Fruit fly (Drosophila melanogaster) whole organism, embryonic: ENCODE data around the gene CG15725.

Source experiments
- Ada2b ChIP-seq: fragments of 200-800 bp; sonication (Bioruptor generic); IDR thresholded peaks from 2 replicates; pipeline ENCODE4 v1.3.6; 2022; ENCODE audit warnings: missing biosample characterization, missing genetic modification characterization
- Atf3 ChIP-seq: fragments of 200-800 bp; sonication (Bioruptor generic); optimal IDR thresholded peaks from 3 replicates; lab custom pipeline; 2016; ENCODE audit warnings: missing biosample characterization, missing genetic modification characterization
- C15 ChIP-seq: fragments of 200-800 bp; sonication (Bioruptor generic); IDR thresholded peaks from 3 replicates; pipeline ENCODE4 v1.3.6; 2022; ENCODE audit warnings: missing biosample characterization, missing genetic modification characterization
- CG10267 ChIP-seq: fragments of 200-800 bp; sonication (Bioruptor generic); optimal IDR thresholded peaks from 2 replicates; lab custom pipeline; 2018; ENCODE audit warnings: missing biosample characterization, mild to moderate bottlenecking, missing genetic modification characterization, moderate library complexity
- CG10462 ChIP-seq: fragments of 200-800 bp; sonication (Bioruptor generic); optimal IDR thresholded peaks from 2 replicates; lab custom pipeline; 2016; ENCODE audit warnings: missing biosample characterization, missing genetic modification characterization
- CG11093 ChIP-seq: fragments of 200-800 bp; sonication (Bioruptor generic); IDR thresholded peaks from 3 replicates; pipeline ENCODE4 v1.3.6; 2022; ENCODE audit warnings: missing biosample characterization, missing genetic modification characterization
- CG11560 ChIP-seq: fragments of 200-800 bp; sonication (Bioruptor generic); IDR thresholded peaks from 3 replicates; pipeline ENCODE4 v1.3.6; 2022; ENCODE audit warnings: missing biosample characterization, missing genetic modification characterization
- CG11723 ChIP-seq: fragments of 200-800 bp; sonication (Bioruptor generic); optimal IDR thresholded peaks from 2 replicates; lab custom pipeline; 2017; ENCODE audit warnings: missing biosample characterization, mild to moderate bottlenecking, missing genetic modification characterization
- CG14860 ChIP-seq: fragments of 200-800 bp; sonication (Bioruptor generic); IDR thresholded peaks from 3 replicates; pipeline ENCODE4 v1.3.6; 2022; ENCODE audit warnings: missing biosample characterization, missing genetic modification characterization; ENCODE audit not compliant: partially characterized antibody
- CG15073 ChIP-seq: fragments of 200-800 bp; sonication (Bioruptor generic); optimal IDR thresholded peaks from 2 replicates; lab custom pipeline; 2016; ENCODE audit warnings: missing biosample characterization, missing genetic modification characterization
- CG15269 ChIP-seq: fragments of 200-800 bp; sonication (Bioruptor generic); optimal IDR thresholded peaks from 2 replicates; lab custom pipeline; 2018; ENCODE audit warnings: missing biosample characterization, mild to moderate bottlenecking, missing genetic modification characterization, moderate library complexity
- CG16863 ChIP-seq: fragments of 200-800 bp; sonication (Bioruptor generic); optimal IDR thresholded peaks from 3 replicates; lab custom pipeline; 2016; ENCODE audit warnings: missing biosample characterization, missing genetic modification characterization
- CG18011 ChIP-seq: fragments of 200-800 bp; sonication (Bioruptor generic); optimal IDR thresholded peaks from 2 replicates; lab custom pipeline; 2017; ENCODE audit warnings: missing biosample characterization, missing genetic modification characterization, mild to moderate bottlenecking, moderate library complexity, missing genotype
- CG32767 ChIP-seq: fragments of 200-800 bp; sonication (Bioruptor generic); IDR thresholded peaks from 2 replicates; pipeline ENCODE4 v1.3.6; 2022; ENCODE audit warnings: missing biosample characterization, missing genetic modification characterization
- CG32772 ChIP-seq: fragments of 200-800 bp; sonication (Bioruptor generic); IDR thresholded peaks from 2 replicates; pipeline ENCODE4 v1.3.6; 2022; ENCODE audit warnings: missing biosample characterization, missing genetic modification characterization
- CG3838 ChIP-seq: fragments of 200-800 bp; sonication (Bioruptor generic); optimal IDR thresholded peaks from 3 replicates; lab custom pipeline; 2016; ENCODE audit warnings: missing biosample characterization, missing genetic modification characterization
- CG4282 ChIP-seq: fragments of 200-800 bp; sonication (Bioruptor generic); optimal IDR thresholded peaks from 2 replicates; lab custom pipeline; 2016; ENCODE audit warnings: missing biosample characterization, missing genetic modification characterization
- CG4854 ChIP-seq: fragments of 200-800 bp; sonication (Bioruptor generic); optimal IDR thresholded peaks from 2 replicates; lab custom pipeline; 2016; ENCODE audit warnings: missing biosample characterization, missing genetic modification characterization, inconsistent platforms
- CG5953 ChIP-seq: fragments of 200-800 bp; sonication (Bioruptor generic); IDR thresholded peaks from 2 replicates; pipeline ENCODE4 v1.3.6; 2022; ENCODE audit warnings: missing biosample characterization, missing genetic modification characterization
- CG6813 ChIP-seq: fragments of 200-800 bp; sonication (Bioruptor generic); optimal IDR thresholded peaks from 2 replicates; lab custom pipeline; 2017; ENCODE audit warnings: missing biosample characterization, missing genetic modification characterization, mild to moderate bottlenecking, moderate library complexity, missing genetic modification reagents
- CG7745 ChIP-seq: fragments of 200-800 bp; sonication (Bioruptor generic); optimal IDR thresholded peaks from 2 replicates; lab custom pipeline; 2018; ENCODE audit warnings: missing biosample characterization, mild to moderate bottlenecking, missing genetic modification characterization, moderate library complexity
- CG7963 ChIP-seq: fragments of 200-800 bp; sonication (Bioruptor generic); IDR thresholded peaks from 3 replicates; pipeline ENCODE4 v1.3.6; 2022; ENCODE audit warnings: missing biosample characterization, missing genetic modification characterization; ENCODE audit not compliant: partially characterized antibody
- CG8765 ChIP-seq: fragments of 200-800 bp; sonication (Bioruptor generic); IDR thresholded peaks from 2 replicates; pipeline ENCODE4 v1.3.6; 2022; ENCODE audit warnings: missing biosample characterization, missing genetic modification characterization
- CG8924 ChIP-seq: fragments of 200-800 bp; optimal IDR thresholded peaks from 3 replicates; lab custom pipeline; 2019; ENCODE audit warnings: missing biosample characterization, mild to moderate bottlenecking, missing genetic modification characterization, moderate library complexity
- Ets97D ChIP-seq: fragments of 200-800 bp; sonication (Bioruptor generic); optimal IDR thresholded peaks from 3 replicates; lab custom pipeline; 2016; ENCODE audit warnings: missing biosample characterization, missing genetic modification characterization
- H15 ChIP-seq: fragments of 200-800 bp; sonication (Bioruptor generic); IDR thresholded peaks from 3 replicates; pipeline ENCODE4 v1.3.6; 2022; ENCODE audit warnings: missing biosample characterization, missing genetic modification characterization
- H2.0 ChIP-seq: fragments of 200-800 bp; sonication (Bioruptor generic); IDR thresholded peaks from 2 replicates; pipeline ENCODE4 v1.3.6; 2022; ENCODE audit warnings: missing biosample characterization, missing genetic modification characterization
- Hey ChIP-seq: fragments of 200-800 bp; sonication (Bioruptor generic); optimal IDR thresholded peaks from 3 replicates; lab custom pipeline; 2018; ENCODE audit warnings: missing biosample characterization, mild to moderate bottlenecking, missing genetic modification characterization
- HmgZ ChIP-seq: fragments of 200-800 bp; sonication (Bioruptor generic); optimal IDR thresholded peaks from 2 replicates; lab custom pipeline; 2018; ENCODE audit warnings: missing biosample characterization, mild to moderate bottlenecking, missing genetic modification characterization
- Myb ChIP-seq: fragments of 200-800 bp; sonication (Bioruptor generic); optimal IDR thresholded peaks from 2 replicates; lab custom pipeline; 2016; ENCODE audit warnings: missing biosample characterization, missing genetic modification characterization
- NfI ChIP-seq: fragments of 200-800 bp; sonication (Bioruptor generic); optimal IDR thresholded peaks from 3 replicates; lab custom pipeline; 2018; ENCODE audit warnings: missing biosample characterization, mild to moderate bottlenecking, missing genetic modification characterization, moderate library complexity
- Poxn ChIP-seq: fragments of 200-800 bp; sonication (Bioruptor generic); IDR thresholded peaks from 2 replicates; pipeline ENCODE4 v1.3.6; 2022; ENCODE audit warnings: missing biosample characterization, missing genetic modification characterization
- Rx ChIP-seq: fragments of 200-800 bp; sonication (Bioruptor generic); IDR thresholded peaks from 2 replicates; pipeline ENCODE4 v1.3.6; 2022; ENCODE audit warnings: missing biosample characterization, missing genetic modification characterization
- Sry-δ ChIP-seq: fragments of 200-800 bp; sonication (Bioruptor generic); optimal IDR thresholded peaks from 2 replicates; lab custom pipeline; 2016; ENCODE audit warnings: missing biosample characterization, missing genetic modification characterization
- al ChIP-seq: fragments of 200-800 bp; sonication (Bioruptor generic); IDR thresholded peaks from 2 replicates; pipeline ENCODE4 v1.3.6; 2022; ENCODE audit warnings: missing biosample characterization, missing genetic modification characterization
- az2 ChIP-seq: fragments of 200-800 bp; sonication (Bioruptor generic); optimal IDR thresholded peaks from 3 replicates; lab custom pipeline; 2016; ENCODE audit warnings: missing biosample characterization, missing genetic modification characterization
- dan ChIP-seq: fragments of 200-800 bp; sonication (Bioruptor generic); IDR thresholded peaks from 2 replicates; pipeline ENCODE4 v1.3.6; 2022; ENCODE audit warnings: missing biosample characterization, missing genetic modification characterization
- disco-r ChIP-seq: fragments of 200-800 bp; sonication (Bioruptor generic); optimal IDR thresholded peaks from 2 replicates; lab custom pipeline; 2016; ENCODE audit warnings: missing biosample characterization, missing genetic modification characterization
- gcm2 ChIP-seq: fragments of 200-800 bp; sonication (Bioruptor generic); optimal IDR thresholded peaks from 2 replicates; lab custom pipeline; 2016; ENCODE audit warnings: missing biosample characterization, missing genetic modification characterization
- lola ChIP-seq, 3 experiments: fragments of >200 bp in 2 of 3; fragments of 200-800 bp in 1 of 3; sonication (Bioruptor generic) in 1 of 3; optimal IDR thresholded peaks; 2 replicates each; lab custom pipeline; 2017 to 2019; ENCODE audit warnings: missing biosample characterization in 3 of 3, missing genetic modification characterization in 3 of 3, mild to moderate bottlenecking in 1 of 3, moderate library complexity in 1 of 3
- otp ChIP-seq: fragments of 200-800 bp; sonication (Bioruptor generic); IDR thresholded peaks from 3 replicates; pipeline ENCODE4, ENCODE4 v1.3.6; 2022; ENCODE audit warnings: missing biosample characterization, missing genetic modification characterization
- pfk ChIP-seq: fragments of 200-800 bp; sonication (Bioruptor generic); optimal IDR thresholded peaks from 2 replicates; lab custom pipeline; 2018; ENCODE audit warnings: missing biosample characterization, mild to moderate bottlenecking, missing genetic modification characterization, moderate library complexity
- psq ChIP-seq: fragments of 200-800 bp; sonication (Bioruptor generic); optimal IDR thresholded peaks from 2 replicates; lab custom pipeline; 2017; ENCODE audit warnings: missing biosample characterization, missing genetic modification characterization
- salm ChIP-seq: fragments of 200-800 bp; sonication (Bioruptor generic); optimal IDR thresholded peaks from 2 replicates; lab custom pipeline; 2018; ENCODE audit warnings: missing biosample characterization, mild to moderate bottlenecking, missing genetic modification characterization
- scrt ChIP-seq: fragments of 200-800 bp; sonication (Bioruptor generic); optimal IDR thresholded peaks from 2 replicates; lab custom pipeline; 2018; ENCODE audit warnings: missing biosample characterization, mild to moderate bottlenecking, missing genetic modification characterization, moderate library complexity
- sd ChIP-seq: fragments of 200-800 bp; sonication (Bioruptor generic); optimal IDR thresholded peaks from 3 replicates; lab custom pipeline; 2018; ENCODE audit warnings: missing biosample characterization, mild to moderate bottlenecking, missing genetic modification characterization, moderate library complexity
- sima ChIP-seq: fragments of 200-800 bp; sonication (Bioruptor generic); optimal IDR thresholded peaks from 2 replicates; lab custom pipeline; 2016; ENCODE audit warnings: missing biosample characterization, missing genetic modification characterization
- slou ChIP-seq: fragments of 200-800 bp; sonication (Bioruptor generic); optimal IDR thresholded peaks from 3 replicates; lab custom pipeline; 2016; ENCODE audit warnings: missing biosample characterization, missing genetic modification characterization
- sr ChIP-seq: fragments of 200-800 bp; sonication (Bioruptor generic); IDR thresholded peaks from 3 replicates; pipeline ENCODE4 v1.3.6; 2022; ENCODE audit warnings: missing biosample characterization, missing genetic modification characterization
- toy ChIP-seq: fragments of 200-800 bp; sonication (Bioruptor generic); IDR thresholded peaks from 2 replicates; pipeline ENCODE4 v1.3.6; 2022; ENCODE audit warnings: missing biosample characterization, missing genetic modification characterization
- wek ChIP-seq: fragments of 200-800 bp; sonication (Bioruptor generic); optimal IDR thresholded peaks from 3 replicates; lab custom pipeline; 2018; ENCODE audit warnings: missing biosample characterization, mild to moderate bottlenecking, missing genetic modification characterization, moderate library complexity

Gene CG15725

dm6 chrX:12752196-12752595 lies 46.5 kb downstream of the CG15725 start (continued):
- peak; percentile 99 for TF ChIP-seq Rx
- peak; percentile 98 for TF ChIP-seq CG4282
- TF ChIP-seq CG7963 (GFP tag; lab: Robert Waterston, UW): no peak
- TF ChIP-seq Myb (GFP tag; lab: Kevin White, UChicago): peak; percentile 96
- peak; percentile 99 for TF ChIP-seq H2.0 (GFP tag; lab: Robert Waterston, UW)
- peak; percentile 95 for TF ChIP-seq Ets97D
- TF ChIP-seq H15 (GFP tag; lab: Robert Waterston, UW): peak; percentile 99
- TF ChIP-seq CG3838 (GFP tag; lab: Kevin White, UChicago): peak; percentile 98
- peak; percentile 99 for TF ChIP-seq al
- peak; percentile 99 for TF ChIP-seq Atf3 (GFP tag; lab: Kevin White, UChicago)
- TF ChIP-seq CG8924 (tag; lab: Kevin White, UChicago): peak; percentile 99
- TF ChIP-seq CG18011 (GFP tag; lab: Kevin White, UChicago): peak; percentile 91
- TF ChIP-seq salm (tag; lab: Kevin White, UChicago): peak; percentile 97
- TF ChIP-seq sd (tag; lab: Kevin White, UChicago): peak; percentile 91
- peak; percentile 99 for TF ChIP-seq gcm2 (GFP tag; lab: Kevin White, UChicago)
- TF ChIP-seq sima (GFP tag; lab: Kevin White, UChicago): peak; percentile 70
- TF ChIP-seq CG10267 (tag; lab: Kevin White, UChicago): peak; percentile 97
- TF ChIP-seq slou (GFP tag; lab: Kevin White, UChicago): peak; percentile 99
- peak in 1 of 3 experiments; percentile 98 for TF ChIP-seq lola (GFP tag; optimal IDR thresholded peaks at IDR 0.05; lab: Kevin White, UChicago)
- TF ChIP-seq CG11723 (GFP tag; lab: Kevin White, UChicago): peak; percentile 99
- TF ChIP-seq az2 (GFP tag; lab: Kevin White, UChicago): peak; percentile 99
- TF ChIP-seq toy (GFP tag; lab: Robert Waterston, UW): peak; percentile 98
- TF ChIP-seq Sry-δ (GFP tag; lab: Kevin White, UChicago): peak; percentile 84
- peak; percentile 99 for TF ChIP-seq CG8765 (GFP tag; lab: Robert Waterston, UW)
- peak; percentile 99 for TF ChIP-seq CG4854 (GFP tag; lab: Kevin White, UChicago)
- TF ChIP-seq CG32772 (GFP tag; lab: Robert Waterston, UW): peak; percentile 99
- no peak for TF ChIP-seq pfk (GFP tag; lab: Kevin White, UChicago)
- TF ChIP-seq psq: peak; percentile 99
- TF ChIP-seq CG32767 (GFP tag; lab: Robert Waterston, UW): peak; percentile 98
- peak; percentile 98 for TF ChIP-seq dan (GFP tag; lab: Robert Waterston, UW)
- peak; percentile 99 for TF ChIP-seq HmgZ (tag; lab: Kevin White, UChicago)
- TF ChIP-seq CG14860: no peak
- TF ChIP-seq NfI (GFP tag; lab: Kevin White, UChicago): peak; percentile 99
- TF ChIP-seq CG6813 (GFP tag; lab: Kevin White, UChicago): peak; percentile 99
- TF ChIP-seq CG7745: peak; percentile 87
- peak; percentile 82 for TF ChIP-seq Hey (tag; lab: Kevin White, UChicago)
- peak; percentile 92 for TF ChIP-seq wek (GFP tag; lab: Kevin White, UChicago)
- TF ChIP-seq CG15073 (GFP tag; lab: Kevin White, UChicago): peak; percentile 92
- peak; percentile 98 for TF ChIP-seq scrt (GFP tag; lab: Kevin White, UChicago)
- peak; percentile 99 for TF ChIP-seq otp (GFP tag; lab: Robert Waterston, UW)
- peak; percentile 99 for TF ChIP-seq C15 (GFP tag; lab: Robert Waterston, UW)
- TF ChIP-seq CG5953 (GFP tag; lab: Robert Waterston, UW): peak; percentile 97
- peak; percentile 99 for TF ChIP-seq CG16863 (GFP tag; lab: Kevin White, UChicago)
- peak; percentile 99 for TF ChIP-seq CG10462
- peak; percentile 94 for TF ChIP-seq sr (GFP tag; lab: Robert Waterston, UW)
- peak; percentile 98 for TF ChIP-seq CG11093 (GFP tag; lab: Robert Waterston, UW)
- peak; percentile 99 for TF ChIP-seq disco-r
- TF ChIP-seq CG15269 (tag; lab: Kevin White, UChicago): peak; percentile 99
- TF ChIP-seq CG11560 (tag; lab: Robert Waterston, UW): peak; percentile 94
- peak; percentile 90 for TF ChIP-seq Poxn (GFP tag; lab: Robert Waterston, UW)
- peak; percentile 99 for TF ChIP-seq Ada2b
